Worm (Caenorhabditis elegans): ENCODE measurements around the gene nhr-202.

Gene nhr-202

DNA sequence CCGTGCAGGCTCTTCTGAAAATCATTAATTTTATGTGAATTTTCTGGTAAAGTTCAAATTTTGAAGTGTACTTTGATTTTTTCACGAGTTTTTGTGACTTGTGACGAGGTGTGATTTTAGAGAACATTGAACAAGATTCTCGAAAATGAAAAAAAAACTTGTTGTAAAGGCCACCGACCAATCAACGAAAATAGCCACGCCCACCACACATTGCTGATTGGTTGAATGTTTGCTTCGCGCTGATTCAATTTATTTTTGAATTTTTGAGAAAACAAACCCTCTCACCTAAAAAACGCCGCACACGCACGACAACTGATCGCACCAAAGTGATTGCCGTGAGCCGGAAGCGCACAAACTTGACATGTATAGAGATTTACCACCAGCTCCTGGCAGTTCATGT is 20.5 kb downstream of the nhr-202 start:
- TF ChIP-seq jun-1 (tag; optimal IDR thresholded peaks at IDR 0.05) = no peak
- TF ChIP-seq dmd-6 (GFP tag; IDR thresholded peaks at IDR 0.05) = 0 out of 2 replicates have a peak, but pooled peaks have one; percentile 24
- no peak for TF ChIP-seq madf-9 (GFP tag; conservative IDR thresholded peaks at IDR 0.05)
- no peak for TF ChIP-seq ctbp-1 (GFP tag; IDR thresholded peaks at IDR 0.05)
- no peak for TF ChIP-seq lsy-2 (tag; optimal IDR thresholded peaks at IDR 0.05)

DNA sequence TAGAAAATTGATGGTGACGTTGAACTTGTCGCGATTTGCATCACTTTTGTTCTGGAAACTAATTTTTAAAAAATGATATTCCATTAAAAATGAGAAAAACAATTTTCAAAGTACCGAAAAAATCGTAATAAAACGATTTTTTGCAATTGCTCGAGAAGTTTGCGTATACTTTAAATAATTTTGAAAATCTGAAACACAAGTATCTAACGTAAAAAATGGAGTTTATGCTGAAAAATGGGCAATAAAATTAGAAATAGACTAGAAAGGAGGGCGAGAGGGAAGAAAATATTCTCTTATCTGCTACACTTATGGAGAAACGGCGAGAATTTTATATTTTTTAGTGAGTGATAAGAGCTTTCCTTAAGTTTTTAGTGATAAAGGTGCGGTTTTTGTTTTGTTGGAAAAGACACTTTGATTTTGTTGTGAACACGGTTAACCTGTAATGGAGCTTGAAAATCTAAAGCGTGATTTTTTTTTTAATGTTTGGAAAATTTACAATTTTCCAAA is 21.0 kb downstream of the nhr-202 start, which contains the start of gene nhr-130:
Gene nhr-130 (minus strand): TSS at position 51 of the 507 bp plus-strand sequence.
- TF ChIP-seq mes-2 (tag; optimal IDR thresholded peaks at IDR 0.05; ENCODE audit: poor library complexity, severe bottlenecking) (no peak), pqm-1 (tag; optimal IDR thresholded peaks at IDR 0.05) (peak; percentile 81), mxl-2 (GFP tag; conservative IDR thresholded peaks at IDR 0.05) (no peak), nhr-102 (tag; optimal IDR thresholded peaks at IDR 0.05) (peak; percentile 1), hlh-11 (tag; optimal IDR thresholded peaks at IDR 0.05) (peak; percentile 31), daf-19 (GFP tag; conservative IDR thresholded peaks at IDR 0.05) (no peak), lir-3 (tag; optimal IDR thresholded peaks at IDR 0.05) (no peak), nhr-42 (GFP tag; IDR thresholded peaks at IDR 0.05) (no peak), T26A8.4 (GFP tag; IDR thresholded peaks at IDR 0.05) (no peak), mdl-1 (tag; optimal IDR thresholded peaks at IDR 0.05) (no peak), dmd-8 (GFP tag; IDR thresholded peaks at IDR 0.05) (no peak), lim-7 (GFP tag; IDR thresholded peaks at IDR 0.05) (no peak), dmd-6 (GFP tag; IDR thresholded peaks at IDR 0.05) (peak; percentile 57), daf-16 (GFP tag; optimal IDR thresholded peaks at IDR 0.05) (no peak), daf-16 (tag; optimal IDR thresholded peaks at IDR 0.05) (peak; percentile 86), nhr-77 (tag; optimal IDR thresholded peaks at IDR 0.05) (peak; percentile 48), php-3 (GFP tag; IDR thresholded peaks at IDR 0.05) (peak; percentile 80), ceh-82 (tag; optimal IDR thresholded peaks at IDR 0.05) (no peak), nhr-28 (tag; optimal IDR thresholded peaks at IDR 0.05) (peak; percentile 91), aha-1 (tag) (peak; percentile 46), lin-39 (tag; optimal IDR thresholded peaks at IDR 0.05) (no peak), dve-1 (tag; optimal IDR thresholded peaks at IDR 0.05; ENCODE audit: insufficient read depth) (peak; percentile 65), zfp-3 (GFP tag; conservative IDR thresholded peaks at IDR 0.05) (no peak), snpc-4 (tag; optimal IDR thresholded peaks at IDR 0.05) (no peak), ceh-28 (tag; optimal IDR thresholded peaks at IDR 0.05) (no peak), ZK546.5 (tag; optimal IDR thresholded peaks at IDR 0.05) (no peak), attf-4 (tag; optimal IDR thresholded peaks at IDR 0.05) (no peak), madf-9 (GFP tag; conservative IDR thresholded peaks at IDR 0.05) (no peak)

DNA sequence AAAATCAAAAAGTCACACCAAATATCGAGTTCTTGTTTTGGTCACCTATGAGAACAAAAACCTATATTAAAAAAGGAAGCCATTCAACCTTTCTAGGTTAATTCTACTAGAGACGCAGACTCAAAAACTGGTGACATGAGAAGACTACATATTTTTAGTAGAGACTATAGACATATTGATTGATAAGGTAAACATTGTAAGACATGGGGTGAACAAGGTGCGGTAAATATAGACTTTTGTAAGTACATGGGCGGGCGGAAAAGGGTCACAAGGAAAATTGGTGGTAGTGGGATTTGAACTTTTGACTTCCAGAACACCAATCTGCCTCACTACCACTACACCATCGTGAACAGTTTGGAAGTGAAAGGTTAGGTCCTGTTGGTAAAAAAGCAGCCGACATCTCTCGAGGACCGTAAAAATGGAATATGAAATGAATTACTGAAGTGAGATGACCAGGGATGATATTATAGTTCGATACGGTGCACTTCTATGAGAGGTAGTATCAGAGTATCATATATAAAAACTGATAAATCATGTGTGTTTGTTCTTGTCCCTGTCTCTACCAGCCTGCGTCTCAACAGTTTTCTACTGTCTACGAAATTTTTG is 22.0 kb downstream of the nhr-202 start, which contains the start of gene nhr-212:
Gene nhr-212 (plus strand): TSS at position 573 of the 606 bp plus-strand sequence.
- TF ChIP-seq duxl-1 (tag; optimal IDR thresholded peaks at IDR 0.05; ENCODE audit: poor library complexity) (no peak), vab-7 (GFP tag; IDR thresholded peaks at IDR 0.05) (no peak), zip-2 (tag; optimal IDR thresholded peaks at IDR 0.05) (no peak), F10B5.3 (tag; optimal IDR thresholded peaks at IDR 0.05) (no peak), Y48G9A.11 (GFP tag; IDR thresholded peaks at IDR 0.05) (no peak), hif-1 (tag; optimal IDR thresholded peaks at IDR 0.05) (no peak), hmg-1.1 (GFP tag; IDR thresholded peaks at IDR 0.05) (no peak), F26F4.8 (GFP tag; conservative IDR thresholded peaks at IDR 0.05) (no peak), daf-16 (GFP tag; optimal IDR thresholded peaks at IDR 0.05) (no peak), daf-16 (tag; optimal IDR thresholded peaks at IDR 0.05) (peak; percentile 47), mdl-1 (tag; optimal IDR thresholded peaks at IDR 0.05) (no peak), daf-12 (tag; optimal IDR thresholded peaks at IDR 0.05) (no peak), nhr-6 (tag; optimal IDR thresholded peaks at IDR 0.05) (no peak), snpc-1.2 (GFP tag; IDR thresholded peaks at IDR 0.05) (no peak), jun-1 (tag; optimal IDR thresholded peaks at IDR 0.05) (no peak), tra-1 (GFP tag; IDR thresholded peaks at IDR 0.05) (0 out of 2 replicates have a peak, but pooled peaks have one; percentile 16), hlh-30 (tag; optimal IDR thresholded peaks at IDR 0.05; ENCODE audit: insufficient read depth) (peak; percentile 28), nhr-77 (tag; optimal IDR thresholded peaks at IDR 0.05) (no peak), spr-3 (GFP tag; optimal IDR thresholded peaks at IDR 0.05) (no peak), hlh-11 (tag; optimal IDR thresholded peaks at IDR 0.05) (peak; percentile 26), ceh-28 (tag; optimal IDR thresholded peaks at IDR 0.05) (no peak), ceh-44 (GFP tag; IDR thresholded peaks at IDR 0.05) (no peak), lin-39 (tag; optimal IDR thresholded peaks at IDR 0.05) (no peak), nhr-111 (GFP tag; optimal IDR thresholded peaks at IDR 0.05) (no peak)
